Worm (Caenorhabditis elegans) whole organism, late embryonic: Measurements from ENCODE around the gene B0272.3.

ENCODE experiments used
- C08G9.2 ChIP-seq: sonication (generic microtip); optimal IDR thresholded peaks from 2 replicates; lab custom pipeline; 2016; ENCODE audit warnings: mild to moderate bottlenecking, missing genetic modification characterization, moderate library complexity, missing compliant biosample characterization
- C38D4.7 ChIP-seq: fragments of 200-800 bp; sonication (Bioruptor generic); optimal IDR thresholded peaks from 2 replicates; lab custom pipeline; 2018; ENCODE audit warnings: mild to moderate bottlenecking, missing genetic modification characterization, moderate library complexity, missing compliant biosample characterization
- K02D7.2 ChIP-seq: sonication (generic microtip); optimal IDR thresholded peaks from 2 replicates; lab custom pipeline; 2017; ENCODE audit warnings: mild to moderate bottlenecking, missing genetic modification characterization, missing compliant biosample characterization
- K09A11.1 ChIP-seq: sonication (generic microtip); optimal IDR thresholded peaks from 2 replicates; lab custom pipeline; 2017; ENCODE audit warnings: antibody characterized with exemption, mild to moderate bottlenecking, missing genetic modification characterization, missing compliant biosample characterization; ENCODE audit not compliant: insufficient read depth
- ama-1 ChIP-seq: fragments of 150-350 bp; optimal IDR thresholded peaks from 2 replicates; lab custom pipeline; 2014
- ceh-18 ChIP-seq: sonication (generic microtip); optimal IDR thresholded peaks from 2 replicates; lab custom pipeline; 2016; ENCODE audit warnings: missing genetic modification characterization, missing compliant biosample characterization
- ceh-22 ChIP-seq: sonication (generic microtip); optimal IDR thresholded peaks from 2 replicates; lab custom pipeline; 2017; ENCODE audit warnings: missing biosample characterization, missing genetic modification characterization
- ceh-24 ChIP-seq: sonication (generic microtip); optimal IDR thresholded peaks from 2 replicates; lab custom pipeline; 2016; ENCODE audit warnings: mild to moderate bottlenecking, missing genetic modification characterization, missing compliant biosample characterization
- ceh-30 ChIP-seq: fragments of 150-350 bp; optimal IDR thresholded peaks from 2 replicates; lab custom pipeline; 2014; ENCODE audit warnings: missing biosample characterization, missing genetic modification characterization
- ceh-31 ChIP-seq: sonication (generic microtip); optimal IDR thresholded peaks from 2 replicates; lab custom pipeline; 2016; ENCODE audit warnings: missing genetic modification characterization, missing compliant biosample characterization
- ceh-34 ChIP-seq: sonication (generic microtip); optimal IDR thresholded peaks from 2 replicates; lab custom pipeline; 2016; ENCODE audit warnings: mild to moderate bottlenecking, missing genetic modification characterization, missing compliant biosample characterization
- ceh-45 ChIP-seq: fragments of 200-800 bp; sonication (Bioruptor generic); IDR thresholded peaks from 2 replicates; pipeline ENCODE4 v1.3.6; 2022; ENCODE audit warnings: missing genetic modification reagents, missing genetic modification characterization, missing compliant biosample characterization
- ceh-48 ChIP-seq: sonication (generic microtip); optimal IDR thresholded peaks from 2 replicates; lab custom pipeline; 2016; ENCODE audit warnings: missing genetic modification characterization, inconsistent platforms, missing compliant biosample characterization
- ceh-9 ChIP-seq: sonication (generic microtip); optimal IDR thresholded peaks from 2 replicates; lab custom pipeline; 2016; ENCODE audit warnings: mild to moderate bottlenecking, missing genetic modification characterization, inconsistent platforms, missing compliant biosample characterization
- dve-1 ChIP-seq: sonication (generic microtip); optimal IDR thresholded peaks from 2 replicates; lab custom pipeline; 2017; ENCODE audit warnings: antibody characterized with exemption, mild to moderate bottlenecking, missing genetic modification characterization, missing compliant biosample characterization
- elt-2 ChIP-seq: sonication (generic microtip); optimal IDR thresholded peaks from 2 replicates; lab custom pipeline; 2016; ENCODE audit warnings: missing genetic modification reagents, missing genetic modification characterization, missing compliant biosample characterization
- elt-4 ChIP-seq: sonication (generic microtip); optimal IDR thresholded peaks from 2 replicates; lab custom pipeline; 2016; ENCODE audit warnings: missing genetic modification characterization, missing compliant biosample characterization
- eyg-1 ChIP-seq: sonication (generic microtip); optimal IDR thresholded peaks from 2 replicates; lab custom pipeline; 2016; ENCODE audit warnings: missing genotype, missing genetic modification characterization, missing compliant biosample characterization
- fax-1 ChIP-seq: sonication (generic microtip); optimal IDR thresholded peaks from 2 replicates; lab custom pipeline; 2016; ENCODE audit warnings: missing genotype, missing genetic modification characterization, missing compliant biosample characterization
- fkh-10 ChIP-seq: fragments of 150-350 bp; optimal IDR thresholded peaks from 2 replicates; lab custom pipeline; 2014; ENCODE audit warnings: missing biosample characterization, missing genetic modification reagents, missing genetic modification characterization
- fkh-6 ChIP-seq: sonication (generic microtip); optimal IDR thresholded peaks from 2 replicates; lab custom pipeline; 2016; ENCODE audit warnings: missing genetic modification characterization, missing compliant biosample characterization
- gmeb-2 ChIP-seq: sonication (generic microtip); optimal IDR thresholded peaks from 2 replicates; lab custom pipeline; 2016; ENCODE audit warnings: missing genetic modification characterization, inconsistent platforms, missing compliant biosample characterization
- hlh-8 ChIP-seq: sonication (generic microtip); optimal IDR thresholded peaks from 2 replicates; lab custom pipeline; 2016; ENCODE audit warnings: missing genotype, missing genetic modification characterization, missing compliant biosample characterization
- lim-6 ChIP-seq: sonication (generic microtip); optimal IDR thresholded peaks from 2 replicates; lab custom pipeline; 2016; ENCODE audit warnings: missing genetic modification characterization, missing compliant biosample characterization
- lin-11 ChIP-seq: fragments of 200-800 bp; sonication (Bioruptor generic); optimal IDR thresholded peaks from 2 replicates; lab custom pipeline; 2018; ENCODE audit warnings: mild to moderate bottlenecking, missing genetic modification characterization, missing compliant biosample characterization
- madf-2 ChIP-seq: sonication (generic microtip); optimal IDR thresholded peaks from 2 replicates; lab custom pipeline; 2017; ENCODE audit warnings: missing genetic modification characterization, missing compliant biosample characterization
- nhr-11 ChIP-seq: fragments of 150-350 bp; optimal IDR thresholded peaks from 2 replicates; lab custom pipeline; 2014; ENCODE audit warnings: missing biosample characterization, missing genetic modification characterization
- nhr-232 ChIP-seq: sonication (generic microtip); optimal IDR thresholded peaks from 2 replicates; lab custom pipeline; 2016; ENCODE audit warnings: missing genetic modification characterization, missing compliant biosample characterization
- npax-4 ChIP-seq: sonication (generic microtip); optimal IDR thresholded peaks from 2 replicates; lab custom pipeline; 2016; ENCODE audit warnings: missing genetic modification characterization, missing compliant biosample characterization
- pag-3 ChIP-seq: sonication (generic microtip); optimal IDR thresholded peaks from 2 replicates; lab custom pipeline; 2016; ENCODE audit warnings: missing compliant biosample characterization, missing genetic modification characterization, borderline replicate concordance
- pha-4 ChIP-seq: fragments of 150-350 bp; optimal IDR thresholded peaks from 2 replicates; lab custom pipeline; 2018; ENCODE audit warnings: missing biosample characterization, missing genetic modification reagents, missing genetic modification characterization
- pros-1 ChIP-seq: fragments of 150-350 bp; optimal IDR thresholded peaks from 2 replicates; lab custom pipeline; 2014; ENCODE audit warnings: missing biosample characterization, missing genetic modification reagents, missing genetic modification characterization
- sdc-2 ChIP-seq: sonication (generic microtip); optimal IDR thresholded peaks from 2 replicates; lab custom pipeline; 2016; ENCODE audit warnings: missing genotype, missing genetic modification characterization, missing compliant biosample characterization
- sox-4 ChIP-seq: sonication (generic microtip); optimal IDR thresholded peaks from 2 replicates; lab custom pipeline; 2017; ENCODE audit warnings: mild to moderate bottlenecking, missing genetic modification characterization, inconsistent platforms, missing compliant biosample characterization
- ttx-3 ChIP-seq: sonication (generic microtip); optimal IDR thresholded peaks from 2 replicates; lab custom pipeline; 2016; ENCODE audit warnings: missing genetic modification reagents, missing genetic modification characterization, missing compliant biosample characterization
- unc-3 ChIP-seq, 2 experiments: fragments of 200-800 bp in 1 of 2; sonication (Bioruptor generic) in 1 of 2; sonication (generic microtip) in 1 of 2; conservative IDR thresholded peaks in 1 of 2; optimal IDR thresholded peaks in 1 of 2; 2 replicates each; pipeline versions ENCODE4 v1.3.6 to Lab custom; 2016 to 2022; ENCODE audit warnings: missing compliant biosample characterization in 2 of 2, missing genetic modification characterization in 2 of 2, missing genetic modification reagents in 1 of 2
- unc-42 ChIP-seq: sonication (generic microtip); optimal IDR thresholded peaks from 2 replicates; lab custom pipeline; 2016; ENCODE audit warnings: missing genotype, missing genetic modification characterization, missing compliant biosample characterization
- unc-55 ChIP-seq: sonication (generic microtip); optimal IDR thresholded peaks from 2 replicates; lab custom pipeline; 2017; ENCODE audit warnings: missing biosample characterization, missing genetic modification reagents, missing genetic modification characterization
- ztf-16 ChIP-seq: sonication (generic microtip); optimal IDR thresholded peaks from 2 replicates; lab custom pipeline; 2017; ENCODE audit warnings: missing genetic modification characterization, missing compliant biosample characterization

Gene B0272.3

ce11 chrX:9410747-9411146 is 20.5 kb upstream of the B0272.3 start:
- TF ChIP-seq ceh-22 (tag; lab: Kevin White, UChicago) (peak; percentile 7), pha-4 (tag; lab: Kevin White, UChicago) (no peak), ttx-3 (tag; lab: Kevin White, UChicago) (no peak), ceh-9 (tag; lab: Kevin White, UChicago) (no peak)

ce11 chrX:9411675-9412074 is 19.6 kb upstream of the B0272.3 start:
- TF ChIP-seq pros-1, result no peak

- TF ChIP-seq ceh-24 (tag; lab: Kevin White, UChicago) (no peak), K02D7.2 (tag; lab: Kevin White, UChicago) (no peak), K09A11.1 (tag; lab: Kevin White, UChicago) (no peak), ceh-30 (tag; lab: Kevin White, UChicago) (no peak)
These were observed 13.9 kb upstream of the B0272.3 start for ce11 chrX:9417326-9417725.

- TF ChIP-seq sdc-2 (tag; lab: Kevin White, UChicago) (no peak), gmeb-2 (tag; lab: Kevin White, UChicago) (no peak)
These were observed 13.3 kb upstream of the B0272.3 start for ce11 chrX:9417948-9418347.

ce11 chrX:9428059-9428458 is 3.2 kb upstream of the B0272.3 start, which contains the start of gene B0272.4:
TSS of gene B0272.4 (plus strand) at chrX:9428431.
- no peak for TF ChIP-seq lin-11 (tag; lab: Kevin White, UChicago)
- no peak for TF ChIP-seq K02D7.2 (tag; lab: Kevin White, UChicago)
- peak; percentile 67 for TF ChIP-seq elt-2 (tag; lab: Kevin White, UChicago)

- TF ChIP-seq ceh-34 (tag; lab: Kevin White, UChicago) (no peak), C38D4.7 (GFP tag; lab: Kevin White, UChicago) (no peak), unc-42 (tag; lab: Kevin White, UChicago) (no peak), ceh-31 (tag; lab: Kevin White, UChicago) (no peak), C08G9.2 (tag; lab: Kevin White, UChicago) (no peak), ceh-48 (tag; lab: Kevin White, UChicago) (no peak), ceh-45 (no peak), pag-3 (no peak), elt-2 (tag; lab: Kevin White, UChicago) (no peak), ttx-3 (tag; lab: Kevin White, UChicago) (no peak), lim-6 (no peak), ceh-9 (tag; lab: Kevin White, UChicago) (no peak), unc-3 (GFP tag; conservative IDR thresholded peaks at IDR 0.05; lab: Robert Waterston, UW) (no peak), unc-3 (tag; optimal IDR thresholded peaks at IDR 0.05; lab: Kevin White, UChicago) (no peak)
These were observed 5.6 kb downstream of the B0272.3 start, which contains the start of gene tbb-4 for ce11 chrX:9436843-9437312. TSS of gene tbb-4 (minus strand) at chrX:9436893.

- peak; percentile 67 for TF ChIP-seq sdc-2 (tag; lab: Kevin White, UChicago)
- no peak for TF ChIP-seq K09A11.1 (tag; lab: Kevin White, UChicago)
- no peak for TF ChIP-seq hlh-8 (tag; lab: Kevin White, UChicago)
- no peak for TF ChIP-seq madf-2 (tag; lab: Kevin White, UChicago)
- TF ChIP-seq eyg-1 (tag; lab: Kevin White, UChicago), result no peak
- no peak for TF ChIP-seq ceh-24 (tag; lab: Kevin White, UChicago)
- TF ChIP-seq fkh-10 (GFP tag; lab: Kevin White, UChicago), result no peak
- no peak for TF ChIP-seq fax-1
- TF ChIP-seq K02D7.2 (tag; lab: Kevin White, UChicago), result no peak
- no peak for TF ChIP-seq ztf-16 (tag; lab: Kevin White, UChicago)
- no peak for TF ChIP-seq nhr-232
- TF ChIP-seq elt-4 (tag; lab: Kevin White, UChicago), result no peak
- TF ChIP-seq ama-1 (lab: Kevin White, UChicago), result no peak
- TF ChIP-seq nhr-11 (tag; lab: Kevin White, UChicago), result no peak
- TF ChIP-seq gmeb-2 (tag; lab: Kevin White, UChicago), result no peak
- TF ChIP-seq lin-11 (tag; lab: Kevin White, UChicago), result no peak
- TF ChIP-seq npax-4 (tag; lab: Kevin White, UChicago), result no peak
- TF ChIP-seq fkh-6 (tag; lab: Kevin White, UChicago), result no peak
- no peak for TF ChIP-seq sox-4 (tag; lab: Kevin White, UChicago)
- no peak for TF ChIP-seq ceh-45
- peak; percentile 42 for TF ChIP-seq unc-42 (tag; lab: Kevin White, UChicago)
- no peak for TF ChIP-seq dve-1
- no peak for TF ChIP-seq unc-55 (GFP tag; lab: Kevin White, UChicago)
- TF ChIP-seq ceh-18 (tag; lab: Kevin White, UChicago), result no peak
These were observed 10.3 kb downstream of the B0272.3 start, which contains the start of gene memb-1 for ce11 chrX:9441512-9441911. TSS of gene memb-1 (minus strand) at chrX:9441571.
